Fruit fly (Drosophila melanogaster): ENCODE results near the gene OXA1L.

OXA1L gene

dm6 chr3L:10856534-10857030 lies 29.7 kb downstream of the OXA1L start (continued):
- peak; percentile 46; the same call in 1 of the 2 replicates for TF ChIP-seq Scr (GFP tag; IDR thresholded peaks at IDR 0.05; ENCODE audit: partially characterized antibody)
- TF ChIP-seq pho (GFP tag; optimal IDR thresholded peaks at IDR 0.05), result peak; percentile 37
- peak; percentile 41 for TF ChIP-seq CG12744 (GFP tag; optimal IDR thresholded peaks at IDR 0.05)
- TF ChIP-seq zfh2 (GFP tag; optimal IDR thresholded peaks at IDR 0.05), result no peak
- no peak for TF ChIP-seq CG15269 (tag; optimal IDR thresholded peaks at IDR 0.05)
- peak; percentile 48 for TF ChIP-seq onecut (GFP tag; IDR thresholded peaks at IDR 0.05)
- TF ChIP-seq lilli (GFP tag; optimal IDR thresholded peaks at IDR 0.05), result no peak
- TF ChIP-seq Bdp1 (GFP tag; optimal IDR thresholded peaks at IDR 0.05), result no peak
- TF ChIP-seq CG6854 (GFP tag; optimal IDR thresholded peaks at IDR 0.05), result peak; percentile 47
- TF ChIP-seq esg (GFP tag; conservative IDR thresholded peaks at IDR 0.05), result no peak
- TF ChIP-seq CG11504 (tag; optimal IDR thresholded peaks at IDR 0.05), result peak; percentile 75
- peak; percentile 90 for TF ChIP-seq Ets65A (GFP tag)
- peak; percentile 95 for TF ChIP-seq cg (GFP tag; optimal IDR thresholded peaks at IDR 0.05)
- TF ChIP-seq HLH4C (GFP tag; IDR thresholded peaks at IDR 0.05; ENCODE audit: partially characterized antibody), result 0 out of 3 replicates have a peak, but pooled peaks have one; percentile 50
- TF ChIP-seq CG11398 (GFP tag; optimal IDR thresholded peaks at IDR 0.05), result peak; percentile 75
- no peak for TF ChIP-seq sima (GFP tag; optimal IDR thresholded peaks at IDR 0.05)
- TF ChIP-seq mld (GFP tag; IDR thresholded peaks at IDR 0.05; ENCODE audit: partially characterized antibody), result no peak
- TF ChIP-seq h (optimal IDR thresholded peaks at IDR 0.05), result no peak
- peak; percentile 67 for TF ChIP-seq nmo (GFP tag; optimal IDR thresholded peaks at IDR 0.05)
- TF ChIP-seq yki (optimal IDR thresholded peaks at IDR 0.05), result peak; percentile 63
- TF ChIP-seq lbe (GFP tag; optimal IDR thresholded peaks at IDR 0.05), result peak; percentile 34
- 0 out of 2 replicates have a peak, but pooled peaks have one; percentile 9 for TF ChIP-seq NFAT (GFP tag; IDR thresholded peaks at IDR 0.05)
- TF ChIP-seq CG3847 (GFP tag; IDR thresholded peaks at IDR 0.05), result no peak
- peak; percentile 51 for TF ChIP-seq Vsx1 (GFP tag; optimal IDR thresholded peaks at IDR 0.05)
- no peak for TF ChIP-seq Meics (GFP tag; optimal IDR thresholded peaks at IDR 0.05)
- TF ChIP-seq Mes4 (GFP tag; optimal IDR thresholded peaks at IDR 0.05), result peak; percentile 42
- peak; percentile 49 for TF ChIP-seq dm (GFP tag; optimal IDR thresholded peaks at IDR 0.05)
- TF ChIP-seq CG8765 (GFP tag; IDR thresholded peaks at IDR 0.05), result peak; percentile 56; the same call in 1 of the 2 replicates
- TF ChIP-seq ftz-f1 (GFP tag; optimal IDR thresholded peaks at IDR 0.05), result peak; percentile 68
- peak; percentile 78 for TF ChIP-seq gsb-n (tag; optimal IDR thresholded peaks at IDR 0.05)
- TF ChIP-seq Rfx (GFP tag; IDR thresholded peaks at IDR 0.05), result 0 out of 2 replicates have a peak, but pooled peaks have one; percentile 17
- peak; percentile 6 for TF ChIP-seq en (GFP tag; optimal IDR thresholded peaks at IDR 0.05)
- TF ChIP-seq pan (optimal IDR thresholded peaks at IDR 0.05), result no peak
- peak in 1 of 2 experiments; percentile 34 for TF ChIP-seq pan (GFP tag; optimal IDR thresholded peaks at IDR 0.05 in 1 of 2, IDR thresholded peaks at IDR 0.05 in 1 of 2)
- TF ChIP-seq CG13775 (GFP tag; optimal IDR thresholded peaks at IDR 0.05), result no peak
- TF ChIP-seq Neu2 (GFP tag; optimal IDR thresholded peaks at IDR 0.05; ENCODE audit: borderline replicate concordance), result peak; percentile 11
- no peak for TF ChIP-seq ro (GFP tag; IDR thresholded peaks at IDR 0.05)
- TF ChIP-seq crol (GFP tag; IDR thresholded peaks at IDR 0.05), result peak; percentile 91
- peak; percentile 45 for TF ChIP-seq CG9932 (GFP tag; IDR thresholded peaks at IDR 0.05)
- TF ChIP-seq tx (GFP tag; optimal IDR thresholded peaks at IDR 0.05), result peak; percentile 8
- TF ChIP-seq rib (GFP tag; IDR thresholded peaks at IDR 0.05), result peak; percentile 77
- TF ChIP-seq gsb (GFP tag; IDR thresholded peaks at IDR 0.05), result no peak
- peak; percentile 71 for TF ChIP-seq exex (tag; optimal IDR thresholded peaks at IDR 0.05)
- peak; percentile 55; the same call in 1 of the 2 replicates for TF ChIP-seq seq (GFP tag; IDR thresholded peaks at IDR 0.05)
- TF ChIP-seq stc (GFP tag; IDR thresholded peaks at IDR 0.05), result peak; percentile 10; the same call in 1 of the 2 replicates
- TF ChIP-seq CG31365 (tag; optimal IDR thresholded peaks at IDR 0.05), result peak; percentile 4
- TF ChIP-seq Spps (tag; optimal IDR thresholded peaks at IDR 0.05), result no peak
- peak; percentile 57; the same call in 1 of the 3 replicates for TF ChIP-seq knrl (GFP tag; IDR thresholded peaks at IDR 0.05; ENCODE audit: partially characterized antibody)
- TF ChIP-seq kni (GFP tag; optimal IDR thresholded peaks at IDR 0.05), result peak; percentile 90
- peak; percentile 26; the same call in 1 of the 3 replicates for TF ChIP-seq Aef1 (GFP tag; IDR thresholded peaks at IDR 0.05)
- peak; percentile 36 for TF ChIP-seq CG1233 (GFP tag; optimal IDR thresholded peaks at IDR 0.05)
- peak; percentile 86 for TF ChIP-seq Med (GFP tag)
